Worm (Caenorhabditis elegans): ENCODE measurements around the gene fut-6.

fut-6 gene

ce11 chrII:4674188-4674587, 18.5 kb upstream of the fut-6 start:
- TF ChIP-seq sma-9 (GFP tag; optimal IDR thresholded peaks at IDR 0.05) (peak; percentile 77), sma-9 (tag; optimal IDR thresholded peaks at IDR 0.05) (no peak), fos-1 (tag; optimal IDR thresholded peaks at IDR 0.05) (peak; percentile 96), nhr-6 (tag; optimal IDR thresholded peaks at IDR 0.05) (no peak), sma-3 (GFP tag; optimal IDR thresholded peaks at IDR 0.05) (no peak)

ce11 chrII:4673670-4674069, 17.9 kb upstream of the fut-6 start:
- TF ChIP-seq mbf-1 (tag; optimal IDR thresholded peaks at IDR 0.05), result no peak
- no peak for TF ChIP-seq gmeb-1 (tag; optimal IDR thresholded peaks at IDR 0.05)
- no peak for TF ChIP-seq Y55F3AM.14 (GFP tag; optimal IDR thresholded peaks at IDR 0.05)
- TF ChIP-seq unc-62 (GFP tag; optimal IDR thresholded peaks at IDR 0.05), result no peak
- TF ChIP-seq mab-5 (tag; optimal IDR thresholded peaks at IDR 0.05), result no peak
- TF ChIP-seq ama-1 (optimal IDR thresholded peaks at IDR 0.05), result no peak
- no peak for TF ChIP-seq nhr-129 (tag; optimal IDR thresholded peaks at IDR 0.05)
- TF ChIP-seq nhr-11 (tag; optimal IDR thresholded peaks at IDR 0.05), result no peak
- no peak for TF ChIP-seq dmd-4 (tag; optimal IDR thresholded peaks at IDR 0.05)
- no peak for TF ChIP-seq skn-1 (tag; optimal IDR thresholded peaks at IDR 0.05)
- no peak for TF ChIP-seq zag-1 (tag; optimal IDR thresholded peaks at IDR 0.05)
- no peak for TF ChIP-seq lsy-2 (tag; optimal IDR thresholded peaks at IDR 0.05)

- TF ChIP-seq dmd-4 (tag; optimal IDR thresholded peaks at IDR 0.05) (no peak), lin-11 (tag; optimal IDR thresholded peaks at IDR 0.05) (no peak), sem-4 (tag; optimal IDR thresholded peaks at IDR 0.05) (no peak), Y55F3AM.14 (GFP tag; optimal IDR thresholded peaks at IDR 0.05) (no peak), lin-39 (tag; optimal IDR thresholded peaks at IDR 0.05) (no peak), nhr-129 (tag; optimal IDR thresholded peaks at IDR 0.05) (no peak), blmp-1 (tag; optimal IDR thresholded peaks at IDR 0.05; ENCODE audit: insufficient read depth) (no peak), ztf-11 (tag; optimal IDR thresholded peaks at IDR 0.05) (no peak), R02D3.7 (tag; optimal IDR thresholded peaks at IDR 0.05) (no peak), egl-27 (tag; optimal IDR thresholded peaks at IDR 0.05) (no peak), nhr-21 (tag; optimal IDR thresholded peaks at IDR 0.05) (no peak), mab-5 (tag; optimal IDR thresholded peaks at IDR 0.05) (no peak), peb-1 (tag; optimal IDR thresholded peaks at IDR 0.05) (no peak)
Observed at ce11 chrII:4673242-4673641, 17.5 kb upstream of the fut-6 start.

- no peak for TF ChIP-seq crh-2 (tag; optimal IDR thresholded peaks at IDR 0.05)
- TF ChIP-seq nhr-11 (tag; optimal IDR thresholded peaks at IDR 0.05), result no peak
- TF ChIP-seq gmeb-1 (tag; optimal IDR thresholded peaks at IDR 0.05), result no peak
- no peak for TF ChIP-seq blmp-1 (tag; optimal IDR thresholded peaks at IDR 0.05; ENCODE audit: insufficient read depth)
- TF ChIP-seq C34F6.9 (tag; optimal IDR thresholded peaks at IDR 0.05), result peak; percentile 80
- TF ChIP-seq mab-5 (tag; optimal IDR thresholded peaks at IDR 0.05), result no peak
- no peak for TF ChIP-seq lin-11 (tag; optimal IDR thresholded peaks at IDR 0.05)
- TF ChIP-seq lin-13 (GFP tag; optimal IDR thresholded peaks at IDR 0.05), result no peak
- no peak for TF ChIP-seq F13H6.1 (tag; optimal IDR thresholded peaks at IDR 0.05)
- TF ChIP-seq mdl-1 (tag; optimal IDR thresholded peaks at IDR 0.05), result peak; percentile 50 to 60
- TF ChIP-seq nhr-12 (tag; optimal IDR thresholded peaks at IDR 0.05), result no peak
- TF ChIP-seq R02D3.7 (tag; optimal IDR thresholded peaks at IDR 0.05), result no peak
- TF ChIP-seq sma-3 (GFP tag; optimal IDR thresholded peaks at IDR 0.05), result peak; percentile 26
- TF ChIP-seq lin-39 (tag; optimal IDR thresholded peaks at IDR 0.05), result no peak
- TF ChIP-seq nhr-6 (tag; optimal IDR thresholded peaks at IDR 0.05), result no peak
- TF ChIP-seq Y55F3AM.14 (GFP tag; optimal IDR thresholded peaks at IDR 0.05), result no peak
- peak; percentile 53 for TF ChIP-seq unc-55 (GFP tag; optimal IDR thresholded peaks at IDR 0.05)
- TF ChIP-seq sma-9 (GFP tag; optimal IDR thresholded peaks at IDR 0.05), result no peak
- TF ChIP-seq sma-9 (tag; optimal IDR thresholded peaks at IDR 0.05), result no peak
- peak; percentile 26 for TF ChIP-seq egl-27 (tag; optimal IDR thresholded peaks at IDR 0.05)
- no peak for TF ChIP-seq unc-39 (tag; optimal IDR thresholded peaks at IDR 0.05)
- TF ChIP-seq nhr-25 (tag; optimal IDR thresholded peaks at IDR 0.05), result no peak
- no peak for TF ChIP-seq elt-1 (tag; optimal IDR thresholded peaks at IDR 0.05)
- TF ChIP-seq mbf-1 (tag; optimal IDR thresholded peaks at IDR 0.05), result no peak
- TF ChIP-seq nhr-77 (tag; optimal IDR thresholded peaks at IDR 0.05), result no peak
- TF ChIP-seq aly-2 (tag; optimal IDR thresholded peaks at IDR 0.05), result no peak
- no peak for TF ChIP-seq dmd-4 (tag; optimal IDR thresholded peaks at IDR 0.05)
- no peak for TF ChIP-seq alr-1 (tag; optimal IDR thresholded peaks at IDR 0.05)
- peak; percentile 11 for TF ChIP-seq snpc-4 (tag; optimal IDR thresholded peaks at IDR 0.05)
- no peak for TF ChIP-seq unc-62 (GFP tag; optimal IDR thresholded peaks at IDR 0.05)
- no peak for TF ChIP-seq ZK546.5 (tag; optimal IDR thresholded peaks at IDR 0.05)
- TF ChIP-seq fos-1 (tag; optimal IDR thresholded peaks at IDR 0.05), result peak; percentile 94
- TF ChIP-seq ceh-82 (tag; optimal IDR thresholded peaks at IDR 0.05), result no peak
- no peak for TF ChIP-seq lsy-2 (tag; optimal IDR thresholded peaks at IDR 0.05)
- TF ChIP-seq nhr-21 (tag; optimal IDR thresholded peaks at IDR 0.05), result no peak
- peak; percentile 68 for TF ChIP-seq nhr-129 (tag; optimal IDR thresholded peaks at IDR 0.05)
- TF ChIP-seq nhr-23 (tag; optimal IDR thresholded peaks at IDR 0.05), result no peak
- no peak for TF ChIP-seq ztf-1 (GFP tag; conservative IDR thresholded peaks at IDR 0.05)
- TF ChIP-seq ztf-11 (tag; optimal IDR thresholded peaks at IDR 0.05), result no peak
- TF ChIP-seq zag-1 (tag; optimal IDR thresholded peaks at IDR 0.05), result peak; percentile 42
- no peak for TF ChIP-seq elt-3 (tag; optimal IDR thresholded peaks at IDR 0.05)
- TF ChIP-seq ama-1 (optimal IDR thresholded peaks at IDR 0.05), result no peak
Observed at ce11 chrII:4672584-4673110, 16.9 kb upstream of the fut-6 start, which contains the start of the genes clec-140 and hmg-11. clec-140 (plus strand) TSS chrII:4673060. hmg-11 (plus strand) TSS chrII:4673085.
